Fruit fly (Drosophila melanogaster) Kc167 (cell line): Measurements from ENCODE around the gene CG6180.

ENCODE experiments used
- Myc ChIP-seq: fragments of >200 bp; optimal IDR thresholded peaks from 2 replicates; lab custom pipeline; 2017; ENCODE audit warnings: missing external identifiers
- Sin3A ChIP-seq: fragments of >200 bp; optimal IDR thresholded peaks from 2 replicates; lab custom pipeline; 2018; ENCODE audit warnings: missing external identifiers
- insv ChIP-seq: fragments of >200 bp; optimal IDR thresholded peaks from 3 replicates; lab custom pipeline; 2018; ENCODE audit warnings: missing external identifiers
- psq ChIP-seq: fragments of >200 bp; optimal IDR thresholded peaks from 2 replicates; lab custom pipeline; 2017; ENCODE audit warnings: missing external identifiers
- ttk ChIP-seq: sonication (Bioruptor generic); optimal IDR thresholded peaks from 2 replicates; lab custom pipeline; 2017; ENCODE audit warnings: missing external identifiers

DNA sequence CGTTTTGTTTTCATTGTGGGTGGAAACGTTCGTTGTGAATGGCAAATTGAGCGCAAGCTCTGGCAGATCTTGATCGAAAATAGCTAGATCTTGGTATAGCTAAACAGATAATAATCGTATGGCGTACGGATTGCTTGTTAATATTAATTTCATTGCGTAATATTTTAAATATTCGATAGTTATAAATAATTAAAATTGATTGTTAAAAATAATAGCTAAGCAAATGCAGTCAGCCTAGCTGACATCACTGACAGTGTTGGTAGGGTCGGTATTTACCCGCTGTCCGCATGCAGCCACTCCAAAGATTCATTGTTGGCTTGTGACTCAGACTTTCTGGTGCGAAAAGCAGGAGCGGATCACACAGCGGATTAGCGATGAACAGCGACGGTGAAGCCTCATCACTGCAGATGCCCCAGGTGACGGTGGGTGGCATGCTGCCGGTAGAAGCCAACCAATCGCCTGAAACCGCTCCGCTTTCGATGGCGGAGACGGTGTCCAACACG is 3.0 kb upstream of the CG6180 start, which contains the start of the genes CG5776 and spict:
- no peak for TF ChIP-seq ttk
- no peak for TF ChIP-seq psq (lab: Kevin White, UChicago)
- TF ChIP-seq Myc (lab: Kevin White, UChicago), result no peak
- no peak for TF ChIP-seq Sin3A (lab: Kevin White, UChicago)
- no peak for TF ChIP-seq insv (lab: Kevin White, UChicago)
